Worm (Caenorhabditis elegans): ENCODE data around the gene F02H6.7.

- TF ChIP-seq npax-4 (tag; optimal IDR thresholded peaks at IDR 0.05) (no peak), pha-4 (tag; optimal IDR thresholded peaks at IDR 0.05) (no peak), fkh-10 (GFP tag; optimal IDR thresholded peaks at IDR 0.05) (no peak), sdc-2 (tag; optimal IDR thresholded peaks at IDR 0.05) (no peak), ama-1 (optimal IDR thresholded peaks at IDR 0.05) (no peak), ceh-9 (tag; optimal IDR thresholded peaks at IDR 0.05) (no peak), C38D4.7 (GFP tag; optimal IDR thresholded peaks at IDR 0.05) (no peak), madf-2 (tag; optimal IDR thresholded peaks at IDR 0.05) (no peak), sox-4 (tag; optimal IDR thresholded peaks at IDR 0.05) (no peak), pqm-1 (tag; optimal IDR thresholded peaks at IDR 0.05) (no peak), nhr-11 (tag; optimal IDR thresholded peaks at IDR 0.05) (no peak), fax-1 (tag; optimal IDR thresholded peaks at IDR 0.05) (no peak), hlh-15 (tag; optimal IDR thresholded peaks at IDR 0.05) (no peak)
Observed at ce11 chrIV:14255605-14256004, 27.6 kb upstream of the F02H6.7 start.
